Fruit fly (Drosophila melanogaster): ENCODE results near the gene Ass.

Gene Ass

DNA sequence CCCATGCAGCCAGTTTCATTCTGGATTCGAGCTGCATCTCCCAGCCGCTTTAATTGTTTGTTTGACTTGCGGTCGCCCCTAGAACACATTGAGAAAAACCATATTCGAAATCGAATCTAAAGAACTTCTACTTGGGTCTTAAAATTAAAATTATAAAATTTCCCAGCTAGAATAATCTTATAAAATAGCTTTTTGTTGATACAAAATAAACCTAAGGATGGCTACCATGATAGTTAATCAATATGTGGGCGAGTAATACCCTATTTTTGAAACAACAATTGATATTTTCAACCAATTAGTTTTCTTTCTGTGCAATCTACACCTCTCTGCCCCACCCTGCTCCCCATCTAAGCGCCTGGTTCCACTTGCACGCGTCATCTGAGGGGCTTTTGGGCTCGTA, 30.3 kb upstream of the Ass start (continued):
- TF ChIP-seq CG6854 (GFP tag; optimal IDR thresholded peaks at IDR 0.05) (no peak), pdm3 (GFP tag; optimal IDR thresholded peaks at IDR 0.05) (no peak), cyc (GFP tag; optimal IDR thresholded peaks at IDR 0.05) (peak; percentile 43), lz (GFP tag; optimal IDR thresholded peaks at IDR 0.05) (no peak), CG11902 (GFP tag; optimal IDR thresholded peaks at IDR 0.05) (no peak), svp (GFP tag) (no peak), Sox102F (GFP tag; optimal IDR thresholded peaks at IDR 0.05) (peak; percentile 14), CG10669 (GFP tag; optimal IDR thresholded peaks at IDR 0.05) (peak; percentile 39), Hr38 (GFP tag; optimal IDR thresholded peaks at IDR 0.05) (no peak), topi (GFP tag; optimal IDR thresholded peaks at IDR 0.05) (peak; percentile 31), CG16779 (tag; optimal IDR thresholded peaks at IDR 0.05) (no peak), dac (GFP tag; optimal IDR thresholded peaks at IDR 0.05) (no peak), CG32006 (GFP tag; optimal IDR thresholded peaks at IDR 0.05) (no peak), CG6163 (GFP tag; IDR thresholded peaks at IDR 0.05) (no peak), CG1621 (tag; optimal IDR thresholded peaks at IDR 0.05) (no peak), CG11762 (GFP tag; optimal IDR thresholded peaks at IDR 0.05; ENCODE audit: insufficient read depth) (no peak), CG3919 (GFP tag; optimal IDR thresholded peaks at IDR 0.05) (peak; percentile 23), CG11294 (GFP tag; IDR thresholded peaks at IDR 0.05) (no peak), CG8632 (GFP tag; optimal IDR thresholded peaks at IDR 0.05) (peak; percentile 7), salr (GFP tag; optimal IDR thresholded peaks at IDR 0.05) (no peak), CG31627 (GFP tag; optimal IDR thresholded peaks at IDR 0.05) (peak; percentile 21)

DNA sequence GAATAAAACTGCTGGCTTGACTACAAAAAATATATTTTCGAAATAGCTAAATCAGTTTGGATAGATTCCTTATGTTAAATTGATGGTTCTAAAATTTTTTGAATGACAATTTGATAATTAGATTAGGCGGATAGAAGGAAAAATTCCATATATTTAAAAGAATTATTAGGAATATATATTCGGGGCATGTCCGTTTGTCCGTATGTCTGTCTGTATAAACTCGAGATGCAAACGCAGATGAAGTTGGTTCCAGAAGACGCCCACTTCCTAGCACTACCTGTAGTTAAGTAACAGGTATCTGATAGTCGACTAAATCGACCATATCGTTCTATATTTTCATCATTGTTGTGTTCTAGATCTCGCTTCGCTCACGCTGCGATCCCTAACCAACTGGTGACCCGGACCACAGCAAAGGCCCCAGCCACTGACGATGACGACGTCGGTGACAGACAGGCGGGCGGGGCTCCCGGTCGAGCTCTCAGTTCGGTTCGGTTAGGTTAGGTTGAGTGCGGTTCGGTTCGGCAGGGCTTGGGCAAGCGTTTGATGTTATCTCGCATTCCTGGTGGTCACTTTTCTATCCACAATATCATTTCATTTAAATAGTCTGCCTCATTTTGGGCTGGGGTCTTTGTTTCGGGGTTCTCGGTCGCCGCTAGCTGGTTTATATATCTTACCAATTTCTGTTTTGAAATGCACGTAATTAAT, 28.2 kb upstream of the Ass start:
- TF ChIP-seq dac (GFP tag; optimal IDR thresholded peaks at IDR 0.05) (no peak), CG10669 (GFP tag; optimal IDR thresholded peaks at IDR 0.05) (no peak), CG34406 (GFP tag; optimal IDR thresholded peaks at IDR 0.05) (no peak), svp (GFP tag) (peak; percentile 25), CG8319 (GFP tag; optimal IDR thresholded peaks at IDR 0.05) (no peak), CG4318 (GFP tag; optimal IDR thresholded peaks at IDR 0.05) (no peak), CG8632 (GFP tag; optimal IDR thresholded peaks at IDR 0.05) (no peak)

dm6 chr3R:6668234-6668633, 24.0 kb upstream of the Ass start:
- TF ChIP-seq CG11762 (GFP tag; optimal IDR thresholded peaks at IDR 0.05; ENCODE audit: insufficient read depth) (no peak), acj6 (GFP tag; optimal IDR thresholded peaks at IDR 0.05) (no peak), pdm3 (GFP tag; optimal IDR thresholded peaks at IDR 0.05) (no peak), CG9139 (GFP tag; optimal IDR thresholded peaks at IDR 0.05) (no peak), Sox102F (GFP tag; optimal IDR thresholded peaks at IDR 0.05) (no peak), Smox (GFP tag; optimal IDR thresholded peaks at IDR 0.05) (no peak), CG32006 (GFP tag; optimal IDR thresholded peaks at IDR 0.05) (no peak), fkh (GFP tag; optimal IDR thresholded peaks at IDR 0.05) (no peak), Eip75B (GFP tag; optimal IDR thresholded peaks at IDR 0.05) (no peak), Sox14 (GFP tag; optimal IDR thresholded peaks at IDR 0.05) (no peak), lz (GFP tag; optimal IDR thresholded peaks at IDR 0.05) (no peak), CG11294 (GFP tag; IDR thresholded peaks at IDR 0.05) (no peak), Blimp-1 (GFP tag; optimal IDR thresholded peaks at IDR 0.05) (no peak), CG1621 (tag; optimal IDR thresholded peaks at IDR 0.05) (no peak)

- TF ChIP-seq fkh (GFP tag; optimal IDR thresholded peaks at IDR 0.05): peak; percentile 88
- no peak for TF ChIP-seq Lpt (GFP tag; optimal IDR thresholded peaks at IDR 0.05)
Observed at dm6 chr3R:6667245-6667644, 23.0 kb upstream of the Ass start.

dm6 chr3R:6665117-6665654, 21.0 kb upstream of the Ass start:
- TF ChIP-seq CG7368 (GFP tag; optimal IDR thresholded peaks at IDR 0.05) (no peak), lz (GFP tag; optimal IDR thresholded peaks at IDR 0.05) (no peak), CG10631 (GFP tag; optimal IDR thresholded peaks at IDR 0.05) (no peak), cyc (GFP tag; optimal IDR thresholded peaks at IDR 0.05) (no peak), Sox15 (GFP tag; optimal IDR thresholded peaks at IDR 0.05) (no peak), Eip75B (GFP tag; optimal IDR thresholded peaks at IDR 0.05) (no peak), dsx (GFP tag; optimal IDR thresholded peaks at IDR 0.05; ENCODE audit: poor library complexity, severe bottlenecking) (peak; percentile 50), CG31627 (GFP tag; optimal IDR thresholded peaks at IDR 0.05) (no peak), vri (GFP tag; optimal IDR thresholded peaks at IDR 0.05) (no peak), Hr39 (GFP tag; optimal IDR thresholded peaks at IDR 0.05) (no peak), Hr4 (GFP tag; optimal IDR thresholded peaks at IDR 0.05) (peak; percentile 25), Lpt (GFP tag; optimal IDR thresholded peaks at IDR 0.05) (no peak), salr (GFP tag; optimal IDR thresholded peaks at IDR 0.05) (no peak), fd59A (GFP tag; optimal IDR thresholded peaks at IDR 0.05) (no peak), esn (GFP tag; optimal IDR thresholded peaks at IDR 0.05) (no peak), Ets96B (tag; optimal IDR thresholded peaks at IDR 0.05) (no peak), CG6276 (GFP tag; optimal IDR thresholded peaks at IDR 0.05) (peak; percentile 23)
